Worm (Caenorhabditis elegans) whole organism, L3 larva: ENCODE data around the gene drp-1.

Experiments
- R02D3.7 ChIP-seq: fragments of 150-350 bp; optimal IDR thresholded peaks from 2 replicates; lab custom pipeline; 2014; ENCODE audit warnings: missing biosample characterization, missing genetic modification characterization
- ZK546.5 ChIP-seq: sonication (generic microtip); optimal IDR thresholded peaks from 2 replicates; lab custom pipeline; 2017; ENCODE audit warnings: missing biosample characterization, missing genetic modification characterization
- aly-2 ChIP-seq: fragments of 150-350 bp; optimal IDR thresholded peaks from 2 replicates; lab custom pipeline; 2014; ENCODE audit warnings: missing biosample characterization, missing genetic modification characterization
- ama-1 ChIP-seq: fragments of 150-350 bp; optimal IDR thresholded peaks from 2 replicates; lab custom pipeline; 2018
- ceh-16 ChIP-seq: sonication (generic microtip); optimal IDR thresholded peaks from 2 replicates; lab custom pipeline; 2017; ENCODE audit warnings: missing biosample characterization, missing genetic modification characterization
- ceh-28 ChIP-seq: fragments of 150-350 bp; optimal IDR thresholded peaks from 2 replicates; lab custom pipeline; 2014; ENCODE audit warnings: missing biosample characterization, missing genetic modification reagents, missing genetic modification characterization
- ceh-82 ChIP-seq: fragments of 150-350 bp; optimal IDR thresholded peaks from 2 replicates; lab custom pipeline; 2014; ENCODE audit warnings: missing biosample characterization, missing genetic modification characterization
- ceh-9 ChIP-seq: sonication (generic microtip); optimal IDR thresholded peaks from 2 replicates; lab custom pipeline; 2018; ENCODE audit warnings: missing biosample characterization, missing genetic modification characterization
- daf-12 ChIP-seq: fragments of 150-350 bp; optimal IDR thresholded peaks from 2 replicates; lab custom pipeline; 2014; ENCODE audit warnings: missing biosample characterization, missing genetic modification reagents, missing genetic modification characterization
- egl-27 ChIP-seq: sonication (generic microtip); optimal IDR thresholded peaks from 4 replicates; lab custom pipeline; 2017; ENCODE audit warnings: missing biosample characterization, missing genetic modification reagents, missing genetic modification characterization
- egl-5 ChIP-seq: fragments of 150-350 bp; optimal IDR thresholded peaks from 2 replicates; lab custom pipeline; 2017; ENCODE audit warnings: missing biosample characterization, missing genetic modification reagents, missing genetic modification characterization, inconsistent platforms
- elt-1 ChIP-seq: fragments of 150-350 bp; optimal IDR thresholded peaks from 2 replicates; lab custom pipeline; 2014; ENCODE audit warnings: missing biosample characterization, missing genetic modification characterization
- elt-3 ChIP-seq, 3 experiments: fragments of 150-350 bp in 1 of 3; sonication (generic microtip) in 2 of 3; optimal IDR thresholded peaks; 2 replicates in 2 of 3; 4 replicates in 1 of 3; lab custom pipeline; 2014 to 2017; ENCODE audit warnings: missing biosample characterization in 3 of 3, missing genetic modification characterization in 3 of 3
- fkh-10 ChIP-seq: sonication (generic microtip); optimal IDR thresholded peaks from 2 replicates; lab custom pipeline; 2017; ENCODE audit warnings: missing biosample characterization, missing genetic modification reagents, missing genetic modification characterization
- fos-1 ChIP-seq: fragments of 150-350 bp; optimal IDR thresholded peaks from 2 replicates; lab custom pipeline; 2014; ENCODE audit warnings: missing biosample characterization, missing genetic modification characterization
- hmg-11 ChIP-seq: sonication (generic microtip); optimal IDR thresholded peaks from 2 replicates; lab custom pipeline; 2016; ENCODE audit warnings: missing genetic modification characterization, missing compliant biosample characterization
- jun-1 ChIP-seq: fragments of 150-350 bp; optimal IDR thresholded peaks from 2 replicates; lab custom pipeline; 2014; ENCODE audit warnings: missing biosample characterization, missing genetic modification reagents, missing genetic modification characterization
- lin-15B ChIP-seq: fragments of 150-350 bp; optimal IDR thresholded peaks from 2 replicates; lab custom pipeline; 2014; ENCODE audit warnings: missing biosample characterization, missing genetic modification characterization
- lin-39 ChIP-seq: fragments of 150-350 bp; optimal IDR thresholded peaks from 2 replicates; lab custom pipeline; 2018; ENCODE audit warnings: missing biosample characterization, missing genetic modification reagents, missing genetic modification characterization
- mdl-1 ChIP-seq: fragments of 150-350 bp; optimal IDR thresholded peaks from 2 replicates; lab custom pipeline; 2014; ENCODE audit warnings: missing biosample characterization, missing genetic modification characterization
- mml-1 ChIP-seq: fragments of 150-350 bp; sonication (generic microtip); optimal IDR thresholded peaks from 3 replicates; lab custom pipeline; 2014; ENCODE audit warnings: missing biosample characterization, missing genetic modification characterization
- nfya-1 ChIP-seq: sonication (generic microtip); optimal IDR thresholded peaks from 2 replicates; lab custom pipeline; 2017; ENCODE audit warnings: missing genetic modification characterization, mild to moderate bottlenecking, missing compliant biosample characterization, antibody characterized with exemption, moderate library complexity; ENCODE audit not compliant: insufficient read depth
- nhr-11 ChIP-seq: fragments of 150-350 bp; optimal IDR thresholded peaks from 2 replicates; lab custom pipeline; 2014; ENCODE audit warnings: missing biosample characterization, missing genetic modification characterization
- nhr-12 ChIP-seq: fragments of 150-350 bp; optimal IDR thresholded peaks from 2 replicates; lab custom pipeline; 2014; ENCODE audit warnings: missing biosample characterization, missing genetic modification characterization
- nhr-23 ChIP-seq: fragments of 150-350 bp; optimal IDR thresholded peaks from 2 replicates; lab custom pipeline; 2014; ENCODE audit warnings: missing biosample characterization, missing genetic modification reagents, missing genetic modification characterization
- nhr-237 ChIP-seq: fragments of 150-350 bp; optimal IDR thresholded peaks from 2 replicates; lab custom pipeline; 2014; ENCODE audit warnings: missing biosample characterization, missing genetic modification characterization
- nhr-25 ChIP-seq: sonication (generic microtip); optimal IDR thresholded peaks from 2 replicates; lab custom pipeline; 2017; ENCODE audit warnings: missing biosample characterization, missing genetic modification characterization
- nhr-28 ChIP-seq: fragments of 150-350 bp; optimal IDR thresholded peaks from 2 replicates; lab custom pipeline; 2014; ENCODE audit warnings: missing biosample characterization, missing genetic modification characterization
- nhr-43 ChIP-seq: sonication (generic microtip); optimal IDR thresholded peaks from 2 replicates; lab custom pipeline; 2016; ENCODE audit warnings: mild to moderate bottlenecking, missing genetic modification characterization, missing compliant biosample characterization; ENCODE audit not compliant: poor library complexity, severe bottlenecking
- nhr-67 ChIP-seq: fragments of 150-350 bp; optimal IDR thresholded peaks from 2 replicates; lab custom pipeline; 2014; ENCODE audit warnings: missing biosample characterization, missing genetic modification characterization
- nhr-77 ChIP-seq: fragments of 150-350 bp; optimal IDR thresholded peaks from 2 replicates; lab custom pipeline; 2014; ENCODE audit warnings: missing biosample characterization, missing genetic modification characterization
- pqm-1 ChIP-seq: fragments of 150-350 bp; optimal IDR thresholded peaks from 2 replicates; lab custom pipeline; 2017; ENCODE audit warnings: missing biosample characterization, missing genetic modification characterization, inconsistent platforms
- sea-2 ChIP-seq: fragments of 150-350 bp; sonication (generic microtip); optimal IDR thresholded peaks from 4 replicates; lab custom pipeline; 2014; ENCODE audit warnings: missing biosample characterization, missing genetic modification reagents, missing genetic modification characterization
- unc-62 ChIP-seq: fragments of 150-350 bp; sonication (generic microtip); optimal IDR thresholded peaks from 4 replicates; lab custom pipeline; 2014; ENCODE audit warnings: missing biosample characterization, missing genetic modification reagents, missing genetic modification characterization
- ztf-11 ChIP-seq: fragments of 150-350 bp; optimal IDR thresholded peaks from 2 replicates; lab custom pipeline; 2014; ENCODE audit warnings: missing biosample characterization, missing genetic modification characterization
- ztf-4 ChIP-seq: fragments of 150-350 bp; optimal IDR thresholded peaks from 2 replicates; lab custom pipeline; 2014; ENCODE audit warnings: missing biosample characterization, missing genetic modification characterization

drp-1 gene

DNA sequence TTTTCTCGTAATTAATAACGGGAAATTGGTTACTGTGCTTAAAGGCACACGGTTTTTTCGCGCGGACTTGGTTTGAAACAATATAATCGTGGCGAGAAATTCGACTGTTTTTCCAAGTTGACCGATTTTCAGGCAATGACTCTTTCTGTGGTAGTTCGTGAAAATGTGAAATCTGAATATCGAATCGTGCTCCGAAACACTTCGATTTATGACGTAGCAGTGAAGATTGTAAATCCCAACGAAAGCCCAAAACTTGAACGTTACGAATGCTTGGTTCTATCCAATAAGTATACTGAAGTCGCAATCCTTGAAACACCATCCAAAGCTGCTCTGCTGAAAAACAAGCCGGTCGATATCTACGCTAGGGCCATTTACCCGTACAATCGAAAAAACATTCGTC is 44.2 kb upstream of the drp-1 start:
- TF ChIP-seq ZK546.5 (tag; lab: Kevin White, UChicago): no peak
- TF ChIP-seq ztf-11 (tag; lab: Kevin White, UChicago): no peak
- TF ChIP-seq mdl-1: no peak
- TF ChIP-seq lin-15B (tag; lab: Kevin White, UChicago): no peak
- TF ChIP-seq nhr-28: no peak
- TF ChIP-seq jun-1 (tag; lab: Kevin White, UChicago): no peak
- no peak for TF ChIP-seq daf-12 (tag; lab: Kevin White, UChicago)
- no peak for TF ChIP-seq nhr-23 (tag; lab: Kevin White, UChicago)
- no peak for TF ChIP-seq unc-62
- no peak for TF ChIP-seq sea-2 (GFP tag; lab: Kevin White, UChicago)
- TF ChIP-seq nhr-11: no peak
- TF ChIP-seq ceh-16 (tag; lab: Kevin White, UChicago): no peak
- TF ChIP-seq fkh-10 (GFP tag; lab: Kevin White, UChicago): no peak
- no peak for TF ChIP-seq elt-3 (tag; optimal IDR thresholded peaks at IDR 0.05; lab: Kevin White, UChicago)
- TF ChIP-seq nhr-67 (tag; lab: Kevin White, UChicago): no peak
- no peak for TF ChIP-seq egl-5 (tag; lab: Kevin White, UChicago)
- TF ChIP-seq nhr-43: no peak
- no peak for TF ChIP-seq ceh-9

DNA sequence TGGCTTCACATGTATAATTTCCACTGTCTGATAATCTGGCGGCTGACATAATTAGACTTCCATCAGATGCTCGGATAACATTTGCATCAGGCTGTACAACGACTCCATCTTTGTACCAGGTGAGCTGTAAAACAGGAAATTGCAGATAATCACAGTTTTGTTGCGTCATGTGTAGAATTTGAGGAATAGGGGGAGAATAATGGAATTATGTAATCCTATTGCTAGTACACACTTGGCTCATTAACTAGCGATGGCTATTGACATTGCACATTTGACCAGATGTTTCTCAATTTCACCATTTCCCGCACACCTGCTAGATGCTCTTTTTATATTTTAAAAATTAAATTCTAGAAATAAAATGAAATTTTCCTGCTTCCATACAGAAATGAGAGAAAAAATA is 36.9 kb upstream of the drp-1 start:
- no peak for TF ChIP-seq unc-62
- TF ChIP-seq nhr-23 (tag; lab: Kevin White, UChicago): no peak
- no peak for TF ChIP-seq hmg-11 (tag; lab: Kevin White, UChicago)
- no peak for TF ChIP-seq ztf-4 (tag; lab: Kevin White, UChicago)
- no peak for TF ChIP-seq elt-1 (tag; lab: Kevin White, UChicago)
- TF ChIP-seq nhr-11: no peak
- no peak for TF ChIP-seq nhr-237
- no peak for TF ChIP-seq nhr-12
- no peak for TF ChIP-seq mml-1
- TF ChIP-seq lin-39 (tag; lab: Kevin White, UChicago): no peak
- TF ChIP-seq daf-12 (tag; lab: Kevin White, UChicago): no peak

ce11 chrIV:5502610-5503009 is 35.7 kb upstream of the drp-1 start:
- TF ChIP-seq fos-1 (tag; lab: Kevin White, UChicago) (no peak), ztf-11 (tag; lab: Kevin White, UChicago) (no peak), ztf-4 (tag; lab: Kevin White, UChicago) (no peak), ceh-82 (no peak), nhr-25 (tag; lab: Kevin White, UChicago) (no peak), ZK546.5 (tag; lab: Kevin White, UChicago) (no peak), egl-27 (tag; lab: Kevin White, UChicago) (no peak), ceh-9 (no peak), pqm-1 (tag; lab: Kevin White, UChicago) (no peak), aly-2 (tag; lab: Kevin White, UChicago) (no peak), R02D3.7 (tag; lab: Kevin White, UChicago) (no peak), ceh-16 (tag; lab: Kevin White, UChicago) (no peak), sea-2 (GFP tag; lab: Kevin White, UChicago) (no peak), ceh-28 (tag; lab: Kevin White, UChicago) (no peak), nhr-67 (tag; lab: Kevin White, UChicago) (no peak), mdl-1 (no peak)
- TF ChIP-seq, all 47 proteins: peak for 0

ce11 chrIV:5506642-5507041 is 31.6 kb upstream of the drp-1 start:
- peak; percentile 93 for TF ChIP-seq elt-1 (tag; lab: Kevin White, UChicago)
- no peak for TF ChIP-seq ama-1 (lab: Kevin White, UChicago)

ce11 chrIV:5507754-5508153 is 30.5 kb upstream of the drp-1 start:
- TF ChIP-seq lin-39 (tag; lab: Kevin White, UChicago) (peak; percentile 65), nfya-1 (no peak), jun-1 (tag; lab: Kevin White, UChicago) (no peak), ama-1 (lab: Kevin White, UChicago) (no peak), nhr-77 (tag; lab: Kevin White, UChicago) (no peak), egl-5 (tag; lab: Kevin White, UChicago) (peak; percentile 13), ceh-9 (no peak), unc-62 (no peak)
